Worm (Caenorhabditis elegans): ENCODE data around the gene hrg-9.

- TF ChIP-seq flt-1 (GFP tag; IDR thresholded peaks at IDR 0.05) (no peak), hmbx-1 (tag; optimal IDR thresholded peaks at IDR 0.05) (no peak), ceh-36 (tag; optimal IDR thresholded peaks at IDR 0.05) (no peak), B0310.2 (tag; optimal IDR thresholded peaks at IDR 0.05) (no peak), pes-1 (GFP tag; IDR thresholded peaks at IDR 0.05) (no peak), aly-1 (tag; optimal IDR thresholded peaks at IDR 0.05) (no peak), ama-1 (optimal IDR thresholded peaks at IDR 0.05) (no peak), hmg-4 (GFP tag; optimal IDR thresholded peaks at IDR 0.05) (no peak), tbx-11 (GFP tag; IDR thresholded peaks at IDR 0.05) (no peak), F13C5.2 (tag; optimal IDR thresholded peaks at IDR 0.05) (no peak), hnd-1 (tag; optimal IDR thresholded peaks at IDR 0.05) (no peak), scrt-1 (GFP tag; IDR thresholded peaks at IDR 0.05) (no peak), ceh-13 (GFP tag; optimal IDR thresholded peaks at IDR 0.05) (no peak)
These were observed 25.1 kb upstream of the hrg-9 start, which contains the start of gene F15B9.8 for ce11 chrV:12988256-12988655.

All from whole organism, early embryonic.